Worm (Caenorhabditis elegans): Measurements from ENCODE around the gene Y51A2D.21.

DNA sequence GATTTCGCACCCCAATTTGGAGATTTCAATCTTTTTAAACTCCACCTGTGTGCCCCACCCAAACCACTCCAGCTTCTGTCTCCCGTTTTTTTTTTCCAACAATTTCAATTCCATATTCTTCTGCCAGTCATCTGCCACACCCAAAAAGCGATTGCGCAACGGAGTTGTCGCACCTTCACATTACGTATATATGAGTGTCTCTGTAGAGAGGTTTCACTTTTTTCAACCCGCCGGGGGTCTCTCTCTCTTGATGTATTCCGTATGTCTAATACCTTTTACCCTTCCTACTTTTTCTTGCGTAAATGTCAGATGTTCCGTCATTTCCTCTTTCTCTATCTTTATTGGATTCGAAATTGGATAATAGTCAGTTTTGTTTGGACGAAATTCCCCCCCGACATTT lies 15.3 kb downstream of the Y51A2D.21 start:
- TF ChIP-seq flt-1 (GFP tag; IDR thresholded peaks at IDR 0.05) (no peak), cog-1 (tag; optimal IDR thresholded peaks at IDR 0.05) (no peak), med-1 (GFP tag; optimal IDR thresholded peaks at IDR 0.05; ENCODE audit: insufficient read depth) (no peak), ztf-29 (GFP tag; IDR thresholded peaks at IDR 0.05) (no peak), tab-1 (GFP tag; IDR thresholded peaks at IDR 0.05) (no peak), T22C8.4 (GFP tag; IDR thresholded peaks at IDR 0.05) (no peak), ref-1 (GFP tag; conservative IDR thresholded peaks at IDR 0.05) (no peak), ztf-23 (GFP tag; IDR thresholded peaks at IDR 0.05) (no peak)
